Worm (Caenorhabditis elegans): ENCODE data around the gene ddr-2.

DNA sequence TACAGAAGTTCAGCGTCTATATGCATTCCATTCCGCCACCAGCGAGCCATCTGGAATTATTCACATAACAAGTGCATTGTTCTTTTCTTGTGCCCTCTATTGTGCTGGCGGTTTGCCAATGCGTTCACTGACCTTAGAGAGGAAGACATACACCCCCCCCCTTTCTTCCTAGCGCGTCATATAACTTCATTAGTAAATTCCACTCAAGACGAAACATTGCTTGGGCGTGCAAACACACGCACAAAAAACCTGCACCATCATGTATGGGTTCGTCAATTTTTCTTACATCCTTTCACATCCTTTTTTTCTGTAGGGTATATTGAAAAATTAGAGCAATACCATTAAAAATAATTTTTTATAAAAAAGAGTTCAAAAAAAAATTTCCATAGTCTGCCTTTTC lies 36.4 kb downstream of the ddr-2 start, which contains the start of gene ZK816.1:
- no peak for TF ChIP-seq sptf-1 (tag; optimal IDR thresholded peaks at IDR 0.05)
- TF ChIP-seq ces-1 (GFP tag; optimal IDR thresholded peaks at IDR 0.05), result peak; percentile 82
- no peak for TF ChIP-seq hlh-1 (tag; optimal IDR thresholded peaks at IDR 0.05)
- TF ChIP-seq unc-62 (GFP tag; optimal IDR thresholded peaks at IDR 0.05), result no peak
- TF ChIP-seq lsy-2 (tag; optimal IDR thresholded peaks at IDR 0.05), result no peak
- no peak for TF ChIP-seq mep-1 (tag; optimal IDR thresholded peaks at IDR 0.05)
- TF ChIP-seq zip-8 (tag; optimal IDR thresholded peaks at IDR 0.05), result no peak
